Worm (Caenorhabditis elegans) whole organism, L4 larva: ENCODE measurements around the gene acs-19.

ENCODE experiments used
- F10B5.3 ChIP-seq: sonication (generic microtip); optimal IDR thresholded peaks from 2 replicates; lab custom pipeline; 2016; ENCODE audit warnings: mild to moderate bottlenecking, missing genetic modification characterization, missing compliant biosample characterization
- F44E2.7 ChIP-seq: fragments of 200-800 bp; sonication (Bioruptor generic); IDR thresholded peaks from 2 replicates; pipeline ENCODE4 v2.1.2; 2022; ENCODE audit warnings: missing genetic modification characterization, missing compliant biosample characterization
- T20F7.1 ChIP-seq: fragments of 200-800 bp; sonication (Bioruptor generic); optimal IDR thresholded peaks from 2 replicates; lab custom pipeline; 2018; ENCODE audit warnings: mild to moderate bottlenecking, missing genetic modification characterization, missing compliant biosample characterization
- ZK337.2 ChIP-seq: fragments of 200-800 bp; sonication (Bioruptor generic); IDR thresholded peaks from 2 replicates; pipeline ENCODE4 v1.3.6; 2022; ENCODE audit warnings: missing genetic modification reagents, missing genetic modification characterization, missing compliant biosample characterization
- ZK546.5 ChIP-seq, 2 experiments: sonication (generic microtip); optimal IDR thresholded peaks; 2 replicates each; lab custom pipeline; 2017; ENCODE audit warnings: missing biosample characterization in 2 of 2, missing genetic modification characterization in 2 of 2
- aha-1 ChIP-seq: fragments of 150-350 bp; peaks from one replicate; lab custom pipeline; 2014; ENCODE audit warnings: missing biosample characterization, missing genetic modification characterization
- aly-2 ChIP-seq: sonication (generic microtip); optimal IDR thresholded peaks from 2 replicates; lab custom pipeline; 2018; ENCODE audit warnings: missing biosample characterization, missing genetic modification characterization
- ama-1 ChIP-seq: fragments of 150-350 bp; optimal IDR thresholded peaks from 2 replicates; lab custom pipeline; 2014; ENCODE audit warnings: inconsistent platforms, mixed read lengths
- ceh-62 ChIP-seq: sonication (generic microtip); optimal IDR thresholded peaks from 2 replicates; lab custom pipeline; 2017; ENCODE audit warnings: missing biosample characterization, missing genetic modification characterization
- ctbp-1 ChIP-seq: fragments of 200-800 bp; sonication (Bioruptor generic); IDR thresholded peaks from 2 replicates; pipeline ENCODE4 v1.3.6; 2022; ENCODE audit warnings: missing genetic modification reagents, missing genetic modification characterization, missing compliant biosample characterization
- dmd-6 ChIP-seq: fragments of 200-800 bp; sonication (Bioruptor generic); IDR thresholded peaks from 2 replicates; pipeline ENCODE4 v1.3.6; 2022; ENCODE audit warnings: missing genetic modification reagents, missing genetic modification characterization, missing compliant biosample characterization
- dmd-8 ChIP-seq: fragments of 200-800 bp; sonication (Bioruptor generic); IDR thresholded peaks from 2 replicates; pipeline ENCODE4 v1.3.6; 2022; ENCODE audit warnings: missing genetic modification characterization, missing compliant biosample characterization
- dpl-1 ChIP-seq: fragments of 150-350 bp; optimal IDR thresholded peaks from 2 replicates; lab custom pipeline; 2014; ENCODE audit warnings: missing biosample characterization, missing genetic modification reagents, missing genetic modification characterization
- egl-27 ChIP-seq: sonication (generic microtip); optimal IDR thresholded peaks from 3 replicates; lab custom pipeline; 2017; ENCODE audit warnings: missing biosample characterization, missing genetic modification reagents, missing genetic modification characterization
- egl-43 ChIP-seq: fragments of 200-800 bp; sonication (Bioruptor generic); IDR thresholded peaks from 2 replicates; pipeline ENCODE4 v1.3.6; 2022; ENCODE audit warnings: missing genetic modification reagents, missing genetic modification characterization, missing compliant biosample characterization
- fkh-10 ChIP-seq: fragments of 150-350 bp; optimal IDR thresholded peaks from 2 replicates; lab custom pipeline; 2014; ENCODE audit warnings: missing biosample characterization, missing genetic modification reagents, missing genetic modification characterization
- fos-1 ChIP-seq: fragments of 150-350 bp; optimal IDR thresholded peaks from 2 replicates; lab custom pipeline; 2014; ENCODE audit warnings: missing biosample characterization, missing genetic modification characterization
- gei-8 ChIP-seq: fragments of 200-800 bp; sonication (Bioruptor generic); optimal IDR thresholded peaks from 2 replicates; lab custom pipeline; 2018; ENCODE audit warnings: mild to moderate bottlenecking, missing genetic modification characterization, missing compliant biosample characterization
- hif-1 ChIP-seq, 2 experiments: sonication (generic microtip); optimal IDR thresholded peaks; 2 replicates each; lab custom pipeline; 2016 to 2017; ENCODE audit warnings: missing compliant biosample characterization in 2 of 2, missing genetic modification characterization in 2 of 2, missing genetic modification reagents in 2 of 2, missing genotype in 2 of 2, mild to moderate bottlenecking in 1 of 2
- hlh-11 ChIP-seq: fragments of 200-800 bp; sonication (Bioruptor generic); optimal IDR thresholded peaks from 2 replicates; lab custom pipeline; 2018; ENCODE audit warnings: mild to moderate bottlenecking, missing genetic modification characterization, missing compliant biosample characterization
- jun-1 ChIP-seq: fragments of 150-350 bp; optimal IDR thresholded peaks from 2 replicates; lab custom pipeline; 2014; ENCODE audit warnings: missing biosample characterization, missing genetic modification reagents, missing genetic modification characterization
- lim-7 ChIP-seq: fragments of 200-800 bp; sonication (Bioruptor generic); IDR thresholded peaks from 2 replicates; pipeline ENCODE4 v1.3.6; 2022; ENCODE audit warnings: missing genetic modification characterization, missing compliant biosample characterization
- lin-13 ChIP-seq: fragments of 150-350 bp; optimal IDR thresholded peaks from 2 replicates; lab custom pipeline; 2014; ENCODE audit warnings: missing biosample characterization, missing genetic modification reagents, missing genetic modification characterization
- lin-29 ChIP-seq: fragments of 200-800 bp; sonication (Bioruptor generic); IDR thresholded peaks from 2 replicates; pipeline ENCODE4 v1.3.6; 2022; ENCODE audit warnings: missing genetic modification reagents, missing genetic modification characterization, missing compliant biosample characterization
- lin-38 ChIP-seq: fragments of 200-800 bp; sonication (Bioruptor generic); IDR thresholded peaks from 2 replicates; pipeline ENCODE4 v1.3.6; 2022; ENCODE audit warnings: missing genetic modification reagents, missing genetic modification characterization, missing compliant biosample characterization
- lin-39 ChIP-seq: fragments of 150-350 bp; optimal IDR thresholded peaks from 2 replicates; lab custom pipeline; 2014; ENCODE audit warnings: missing biosample characterization, missing genetic modification reagents, missing genetic modification characterization
- lir-3 ChIP-seq: sonication (generic microtip); optimal IDR thresholded peaks from 2 replicates; lab custom pipeline; 2016; ENCODE audit warnings: mild to moderate bottlenecking, missing genetic modification characterization, missing compliant biosample characterization
- mdl-1 ChIP-seq, 2 experiments: fragments of 150-350 bp in 1 of 2; sonication (generic microtip) in 1 of 2; optimal IDR thresholded peaks; 2 replicates each; lab custom pipeline; 2014 to 2017; ENCODE audit warnings: missing biosample characterization in 2 of 2, missing genetic modification characterization in 2 of 2
- mep-1 ChIP-seq: fragments of 150-350 bp; sonication (generic microtip); optimal IDR thresholded peaks from 3 replicates; lab custom pipeline; 2014; ENCODE audit warnings: missing biosample characterization, missing genetic modification characterization
- mes-2 ChIP-seq: sonication (generic microtip); optimal IDR thresholded peaks from 2 replicates; lab custom pipeline; 2016; ENCODE audit warnings: missing genotype, mild to moderate bottlenecking, missing genetic modification characterization, missing compliant biosample characterization; ENCODE audit not compliant: poor library complexity, severe bottlenecking
- mxl-2 ChIP-seq: fragments of 200-800 bp; sonication (Bioruptor generic); conservative IDR thresholded peaks from 2 replicates; pipeline ENCODE4 v1.3.6; 2022; ENCODE audit warnings: missing genetic modification reagents, missing genetic modification characterization, missing compliant biosample characterization
- nhr-237 ChIP-seq: sonication (generic microtip); optimal IDR thresholded peaks from 2 replicates; lab custom pipeline; 2017; ENCODE audit warnings: missing biosample characterization, missing genetic modification characterization
- nhr-28 ChIP-seq: fragments of 150-350 bp; optimal IDR thresholded peaks from 2 replicates; lab custom pipeline; 2014; ENCODE audit warnings: missing biosample characterization, missing genetic modification characterization
- nhr-41 ChIP-seq: fragments of 200-800 bp; sonication (Bioruptor generic); IDR thresholded peaks from 2 replicates; pipeline ENCODE4 v1.3.6; 2022; ENCODE audit warnings: missing genetic modification reagents, missing genetic modification characterization, missing compliant biosample characterization
- pha-4 ChIP-seq, 2 experiments: fragments of 150-350 bp in 1 of 2; fragments of 200-800 bp in 1 of 2; sonication (Bioruptor generic) in 1 of 2; IDR thresholded peaks in 1 of 2; optimal IDR thresholded peaks in 1 of 2; 2 replicates each; pipeline versions ENCODE4 v1.3.6 to Lab custom; 2014 to 2022; ENCODE audit warnings: missing genetic modification characterization in 2 of 2, missing genetic modification reagents in 2 of 2, missing biosample characterization in 1 of 2, missing compliant biosample characterization in 1 of 2
- php-3 ChIP-seq: fragments of 200-800 bp; sonication (Bioruptor generic); IDR thresholded peaks from 2 replicates; pipeline ENCODE4 v1.3.6; 2022; ENCODE audit warnings: missing genetic modification reagents, missing genetic modification characterization, missing compliant biosample characterization
- rbr-2 ChIP-seq: sonication (generic microtip); optimal IDR thresholded peaks from 2 replicates; lab custom pipeline; 2016; ENCODE audit warnings: missing genotype, missing genetic modification characterization, missing compliant biosample characterization
- set-16 ChIP-seq: fragments of 200-800 bp; sonication (Bioruptor generic); IDR thresholded peaks from 2 replicates; pipeline ENCODE4 v1.3.6; 2022; ENCODE audit warnings: missing genetic modification reagents, missing genetic modification characterization, missing compliant biosample characterization
- snpc-1.2 ChIP-seq: fragments of 200-800 bp; sonication (Bioruptor generic); IDR thresholded peaks from 2 replicates; pipeline ENCODE4 v1.3.6; 2022; ENCODE audit warnings: missing genetic modification reagents, missing genetic modification characterization, missing compliant biosample characterization
- spr-1 ChIP-seq: sonication (generic microtip); optimal IDR thresholded peaks from 2 replicates; lab custom pipeline; 2016; ENCODE audit warnings: mild to moderate bottlenecking, missing genetic modification characterization, missing compliant biosample characterization
- spr-3 ChIP-seq: fragments of 200-800 bp; sonication (Bioruptor generic); optimal IDR thresholded peaks from 2 replicates; lab custom pipeline; 2018; ENCODE audit warnings: mild to moderate bottlenecking, missing genetic modification characterization, missing compliant biosample characterization
- tra-1 ChIP-seq: fragments of 200-800 bp; sonication (Bioruptor generic); IDR thresholded peaks from 2 replicates; pipeline ENCODE4 v1.3.6; 2022; ENCODE audit warnings: missing genetic modification reagents, missing genetic modification characterization, missing compliant biosample characterization
- unc-130 ChIP-seq: sonication (generic microtip); optimal IDR thresholded peaks from 2 replicates; lab custom pipeline; 2016; ENCODE audit warnings: missing genetic modification reagents, missing genetic modification characterization, missing compliant biosample characterization
- unc-39 ChIP-seq: sonication (generic microtip); optimal IDR thresholded peaks from 2 replicates; lab custom pipeline; 2017; ENCODE audit warnings: missing biosample characterization, missing genetic modification characterization
- unc-62 ChIP-seq, 3 experiments: fragments of 150-350 bp in 1 of 3; sonication (generic microtip); optimal IDR thresholded peaks in 2 of 3; peaks in 1 of 3; 1 replicate in 1 of 3; 2 replicates in 2 of 3; lab custom pipeline; 2014 to 2017; ENCODE audit warnings: missing biosample characterization in 3 of 3, missing genetic modification characterization in 3 of 3, missing genetic modification reagents in 3 of 3, missing genotype in 1 of 3
- vab-7 ChIP-seq: fragments of 200-800 bp; sonication (Bioruptor generic); IDR thresholded peaks from 2 replicates; pipeline ENCODE4 v1.3.6; 2022; ENCODE audit warnings: missing genetic modification reagents, missing genetic modification characterization, missing compliant biosample characterization
- zip-11 ChIP-seq: fragments of 200-800 bp; sonication (Bioruptor generic); IDR thresholded peaks from 2 replicates; pipeline ENCODE4 v1.3.6; 2022; ENCODE audit warnings: missing genetic modification characterization, missing compliant biosample characterization
- ztf-7 ChIP-seq: fragments of 150-350 bp; optimal IDR thresholded peaks from 2 replicates; lab custom pipeline; 2014; ENCODE audit warnings: missing biosample characterization, missing genetic modification characterization

The acs-19 gene

ce11 chrIII:3915705-3916104 lies 51.4 kb downstream of the acs-19 start:
- TF ChIP-seq zip-11 (GFP tag; lab: Robert Waterston, UW) (no peak), ZK337.2 (GFP tag; lab: Robert Waterston, UW) (no peak), ceh-62 (tag; lab: Kevin White, UChicago) (no peak), lin-29 (GFP tag; lab: Robert Waterston, UW) (no peak), mep-1 (peak; percentile 30), mes-2 (tag; lab: Kevin White, UChicago) (peak; percentile 39), ctbp-1 (GFP tag; lab: Robert Waterston, UW) (no peak), aha-1 (tag; lab: Kevin White, UChicago) (peak; percentile 89), rbr-2 (tag; lab: Kevin White, UChicago) (no peak)

ce11 chrIII:3916624-3917023 lies 52.3 kb downstream of the acs-19 start, which contains the start of gene ccdc-47:
ccdc-47 (plus strand) TSS chrIII:3916967.
- TF ChIP-seq mxl-2 (no peak), mdl-1 (tag; optimal IDR thresholded peaks at IDR 0.05; lab: Kevin White, UChicago) (no peak), nhr-237 (tag; lab: Kevin White, UChicago) (no peak), F44E2.7 (GFP tag; lab: Robert Waterston, UW) (no peak), vab-7 (GFP tag; lab: Robert Waterston, UW) (0 out of 2 replicates have a peak, but pooled peaks have one; percentile 42), egl-43 (GFP tag; lab: Robert Waterston, UW) (0 out of 2 replicates have a peak, but pooled peaks have one; percentile 47), aha-1 (tag; lab: Kevin White, UChicago) (peak; percentile 93), dmd-8 (GFP tag; lab: Robert Waterston, UW) (no peak), jun-1 (tag; lab: Kevin White, UChicago) (no peak), ztf-7 (tag; lab: Kevin White, UChicago) (peak; percentile 44), dpl-1 (GFP tag; lab: Kevin White, UChicago) (peak; percentile 85), set-16 (GFP tag; lab: Robert Waterston, UW) (no peak), spr-3 (GFP tag; lab: Kevin White, UChicago) (no peak), aly-2 (tag; lab: Kevin White, UChicago) (no peak), lim-7 (GFP tag; lab: Robert Waterston, UW) (no peak), snpc-1.2 (GFP tag; lab: Robert Waterston, UW) (0 out of 2 replicates have a peak, but pooled peaks have one; percentile 14), hif-1 (tag; optimal IDR thresholded peaks at IDR 0.05; lab: Kevin White, UChicago) (peak in 1 of 2 experiments; percentile 74), unc-130 (peak; percentile 60), spr-1 (tag; lab: Kevin White, UChicago) (peak; percentile 34), nhr-28 (tag; lab: Kevin White, UChicago) (peak; percentile 10), T20F7.1 (GFP tag; lab: Kevin White, UChicago) (no peak), dmd-6 (GFP tag; lab: Robert Waterston, UW) (0 out of 2 replicates have a peak, but pooled peaks have one; percentile 25), mes-2 (tag; lab: Kevin White, UChicago) (peak; percentile 93), ZK546.5 (tag; optimal IDR thresholded peaks at IDR 0.05; lab: Kevin White, UChicago) (no peak), rbr-2 (tag; lab: Kevin White, UChicago) (peak; percentile 12), unc-62 (GFP tag; optimal IDR thresholded peaks at IDR 0.05 in 1 of 2; lab: Kevin White, UChicago) (no peak), unc-62 (tag; optimal IDR thresholded peaks at IDR 0.05; lab: Kevin White, UChicago) (no peak), nhr-41 (GFP tag; lab: Robert Waterston, UW) (no peak), lin-38 (GFP tag; lab: Robert Waterston, UW) (peak; percentile 61), F10B5.3 (no peak), gei-8 (GFP tag; lab: Kevin White, UChicago) (no peak), php-3 (GFP tag; lab: Robert Waterston, UW) (no peak), unc-39 (tag; lab: Kevin White, UChicago) (no peak), tra-1 (GFP tag; lab: Robert Waterston, UW) (no peak), hlh-11 (tag; lab: Kevin White, UChicago) (peak; percentile 28), lin-13 (GFP tag; lab: Kevin White, UChicago) (peak; percentile 46), egl-27 (no peak), ctbp-1 (GFP tag; lab: Robert Waterston, UW) (no peak), lin-39 (tag; lab: Kevin White, UChicago) (no peak), lir-3 (tag; lab: Kevin White, UChicago) (no peak), pha-4 (GFP tag; IDR thresholded peaks at IDR 0.05; lab: Robert Waterston, UW) (peak; percentile 37; the same call in 1 of the 2 replicates), pha-4 (tag; optimal IDR thresholded peaks at IDR 0.05; lab: Kevin White, UChicago) (no peak), fos-1 (tag; lab: Kevin White, UChicago) (no peak), lin-29 (GFP tag; lab: Robert Waterston, UW) (no peak), ama-1 (lab: Kevin White, UChicago) (no peak), fkh-10 (GFP tag; lab: Kevin White, UChicago) (no peak)
